Fruit fly (Drosophila melanogaster) whole organism, embryonic: ENCODE results near the gene wcy.

Experiments used
- Adf1 ChIP-seq: fragments of 200-800 bp; sonication (Bioruptor generic); IDR thresholded peaks from 2 replicates; pipeline ENCODE4 v1.3.6; 2022; ENCODE audit warnings: missing biosample characterization, missing genetic modification characterization
- Atf-2 ChIP-seq: fragments of 200-800 bp; sonication (Bioruptor generic); optimal IDR thresholded peaks from 2 replicates; lab custom pipeline; 2016; ENCODE audit warnings: missing biosample characterization, missing genetic modification characterization
- Awh ChIP-seq: fragments of 200-800 bp; sonication (Bioruptor generic); IDR thresholded peaks from 2 replicates; pipeline ENCODE4, ENCODE4 v1.3.6; 2022; ENCODE audit warnings: missing biosample characterization, missing genetic modification characterization
- Blimp-1 ChIP-seq: fragments of 200-800 bp; sonication (Bioruptor generic); optimal IDR thresholded peaks from 3 replicates; lab custom pipeline; 2018; ENCODE audit warnings: missing biosample characterization, missing genetic modification characterization, mild to moderate bottlenecking, moderate library complexity, missing genetic modification reagents
- CG10543 ChIP-seq: fragments of 200-800 bp; sonication (Bioruptor generic); optimal IDR thresholded peaks from 3 replicates; lab custom pipeline; 2017; ENCODE audit warnings: missing biosample characterization, mild to moderate bottlenecking, missing genetic modification characterization, moderate library complexity
- CG10979 ChIP-seq: fragments of 200-800 bp; sonication (Bioruptor generic); optimal IDR thresholded peaks from 2 replicates; lab custom pipeline; 2018; ENCODE audit warnings: missing biosample characterization, mild to moderate bottlenecking, missing genetic modification characterization, moderate library complexity
- CG11504 ChIP-seq: fragments of 200-800 bp; sonication (Bioruptor generic); optimal IDR thresholded peaks from 3 replicates; lab custom pipeline; 2019; ENCODE audit warnings: missing biosample characterization, mild to moderate bottlenecking, missing genetic modification characterization, moderate library complexity
- CG11695 ChIP-seq: fragments of 200-800 bp; sonication (Bioruptor generic); IDR thresholded peaks from 3 replicates; pipeline ENCODE4 v1.3.6; 2022; ENCODE audit warnings: missing biosample characterization, missing genetic modification characterization
- CG12391 ChIP-seq: fragments of 200-800 bp; sonication (Bioruptor generic); optimal IDR thresholded peaks from 3 replicates; lab custom pipeline; 2018; ENCODE audit warnings: missing biosample characterization, mild to moderate bottlenecking, missing genetic modification characterization, moderate library complexity
- CG13624 ChIP-seq: fragments of 200-800 bp; sonication (Bioruptor generic); optimal IDR thresholded peaks from 2 replicates; lab custom pipeline; 2016; ENCODE audit warnings: missing biosample characterization, missing genetic modification characterization
- CG1647 ChIP-seq: fragments of 200-800 bp; sonication (Bioruptor generic); optimal IDR thresholded peaks from 3 replicates; lab custom pipeline; 2016; ENCODE audit warnings: missing biosample characterization, missing genetic modification characterization
- CG1792 ChIP-seq: fragments of 200-800 bp; sonication (Bioruptor generic); optimal IDR thresholded peaks from 2 replicates; lab custom pipeline; 2016; ENCODE audit warnings: missing biosample characterization, missing genetic modification characterization
- CG18619 ChIP-seq: fragments of 200-800 bp; sonication (Bioruptor generic); optimal IDR thresholded peaks from 3 replicates; lab custom pipeline; 2017; ENCODE audit warnings: missing biosample characterization, mild to moderate bottlenecking, missing genetic modification characterization
- CG2889 ChIP-seq: fragments of 200-800 bp; sonication (Bioruptor generic); IDR thresholded peaks from 3 replicates; pipeline ENCODE4 v1.3.6; 2022; ENCODE audit warnings: missing biosample characterization, missing genetic modification characterization
- CG31365 ChIP-seq: fragments of 200-800 bp; sonication (Bioruptor generic); optimal IDR thresholded peaks from 2 replicates; lab custom pipeline; 2018; ENCODE audit warnings: missing biosample characterization, mild to moderate bottlenecking, missing genetic modification characterization
- CG4424 ChIP-seq: fragments of 200-800 bp; sonication (Bioruptor generic); optimal IDR thresholded peaks from 3 replicates; lab custom pipeline; 2016; ENCODE audit warnings: missing biosample characterization, missing genetic modification characterization
- CG7786 ChIP-seq: fragments of 200-800 bp; sonication (Bioruptor generic); optimal IDR thresholded peaks from 2 replicates; lab custom pipeline; 2016; ENCODE audit warnings: missing biosample characterization, missing genetic modification characterization
- CG7928 ChIP-seq: fragments of 200-800 bp; sonication (Bioruptor generic); optimal IDR thresholded peaks from 2 replicates; lab custom pipeline; 2017; ENCODE audit warnings: missing biosample characterization, mild to moderate bottlenecking, missing genetic modification characterization
- CG7963 ChIP-seq: fragments of 200-800 bp; sonication (Bioruptor generic); IDR thresholded peaks from 3 replicates; pipeline ENCODE4 v1.3.6; 2022; ENCODE audit warnings: missing biosample characterization, missing genetic modification characterization; ENCODE audit not compliant: partially characterized antibody
- CG8388 ChIP-seq: fragments of 200-800 bp; sonication (Bioruptor generic); optimal IDR thresholded peaks from 2 replicates; lab custom pipeline; 2019; ENCODE audit warnings: missing biosample characterization, mild to moderate bottlenecking, missing genetic modification characterization, moderate library complexity
- CG8944 ChIP-seq: fragments of 200-800 bp; sonication (Bioruptor generic); optimal IDR thresholded peaks from 3 replicates; lab custom pipeline; 2016; ENCODE audit warnings: missing biosample characterization, missing genetic modification characterization
- Deaf1 ChIP-seq: fragments of 200-800 bp; optimal IDR thresholded peaks from 3 replicates; lab custom pipeline; 2019; ENCODE audit warnings: missing biosample characterization, mild to moderate bottlenecking, missing genetic modification characterization, moderate library complexity
- Dref ChIP-seq: fragments of 200-800 bp; sonication (Bioruptor generic); IDR thresholded peaks from 2 replicates; pipeline ENCODE4 v1.3.6; 2022; ENCODE audit warnings: missing biosample characterization, missing genetic modification characterization
- E2f2 ChIP-seq: fragments of 200-800 bp; sonication (Bioruptor generic); IDR thresholded peaks from 2 replicates; pipeline ENCODE4 v1.3.6; 2022; ENCODE audit warnings: missing biosample characterization, missing genetic modification characterization
- Elba2 ChIP-seq: fragments of 200-800 bp; sonication (Bioruptor generic); optimal IDR thresholded peaks from 3 replicates; lab custom pipeline; 2016; ENCODE audit warnings: missing biosample characterization, missing genetic modification characterization
- Ets65A ChIP-seq: fragments of 200-800 bp; sonication (Bioruptor generic); peaks from one replicate; lab custom pipeline; 2016; ENCODE audit warnings: missing biosample characterization, missing genetic modification characterization
- HLH54F ChIP-seq: fragments of 200-800 bp; sonication (Bioruptor generic); optimal IDR thresholded peaks from 3 replicates; lab custom pipeline; 2016; ENCODE audit warnings: missing biosample characterization, missing genetic modification characterization
- Hmr ChIP-seq: fragments of 200-800 bp; sonication (Bioruptor generic); optimal IDR thresholded peaks from 3 replicates; lab custom pipeline; 2017; ENCODE audit warnings: mild to moderate bottlenecking, missing biosample characterization, missing genetic modification reagents, missing genetic modification characterization
- Hr39 ChIP-seq: fragments of >200 bp; optimal IDR thresholded peaks from 2 replicates; lab custom pipeline; 2017
- Nf-YC ChIP-seq: fragments of 200-800 bp; optimal IDR thresholded peaks from 3 replicates; lab custom pipeline; 2019; ENCODE audit warnings: missing biosample characterization, mild to moderate bottlenecking, missing genetic modification characterization, moderate library complexity
- Ravus ChIP-seq: fragments of 200-800 bp; sonication (Bioruptor generic); IDR thresholded peaks from 2 replicates; pipeline ENCODE4 v1.3.6; 2022; ENCODE audit warnings: missing biosample characterization, missing genetic modification characterization
- Sry-β ChIP-seq: fragments of 200-800 bp; sonication (Bioruptor generic); optimal IDR thresholded peaks from 2 replicates; lab custom pipeline; 2018; ENCODE audit warnings: missing biosample characterization, mild to moderate bottlenecking, missing genetic modification characterization, moderate library complexity
- YL-1 ChIP-seq: fragments of 200-800 bp; sonication (Bioruptor generic); optimal IDR thresholded peaks from 3 replicates; lab custom pipeline; 2017; ENCODE audit warnings: missing biosample characterization, mild to moderate bottlenecking, missing genetic modification characterization
- ac ChIP-seq: fragments of 200-800 bp; sonication (Bioruptor generic); optimal IDR thresholded peaks from 3 replicates; lab custom pipeline; 2017; ENCODE audit warnings: missing biosample characterization, mild to moderate bottlenecking, missing genetic modification characterization
- ash1 ChIP-seq: fragments of 200-800 bp; sonication (Bioruptor generic); optimal IDR thresholded peaks from 2 replicates; lab custom pipeline; 2018; ENCODE audit warnings: missing biosample characterization, mild to moderate bottlenecking, missing genetic modification characterization
- bbx ChIP-seq: fragments of 200-800 bp; sonication (Bioruptor generic); IDR thresholded peaks from 2 replicates; pipeline ENCODE4 v1.3.6; 2022; ENCODE audit warnings: missing biosample characterization, missing genetic modification characterization; ENCODE audit not compliant: partially characterized antibody
- crp ChIP-seq, 2 experiments: fragments of 200-800 bp; sonication (Bioruptor generic); optimal IDR thresholded peaks; 2 replicates in 1 of 2; 3 replicates in 1 of 2; lab custom pipeline; 2017; ENCODE audit warnings: missing biosample characterization in 2 of 2, missing genetic modification characterization in 2 of 2, mild to moderate bottlenecking in 1 of 2, moderate library complexity in 1 of 2
- da ChIP-seq: fragments of 200-800 bp; sonication (Bioruptor generic); optimal IDR thresholded peaks from 2 replicates; lab custom pipeline; 2016; ENCODE audit warnings: missing biosample characterization, missing genetic modification characterization
- eve ChIP-seq, 2 experiments: fragments of >200 bp; optimal IDR thresholded peaks; 2 replicates each; lab custom pipeline; 2017; ENCODE audit warnings: missing biosample characterization in 2 of 2, missing genetic modification characterization in 2 of 2
- gsb ChIP-seq: fragments of 200-800 bp; sonication (Bioruptor generic); IDR thresholded peaks from 2 replicates; pipeline ENCODE4 v1.3.6; 2022; ENCODE audit warnings: missing biosample characterization, missing genetic modification characterization
- her ChIP-seq: fragments of 200-800 bp; sonication (Bioruptor generic); optimal IDR thresholded peaks from 2 replicates; lab custom pipeline; 2016; ENCODE audit warnings: missing biosample characterization, missing genetic modification characterization
- hkb ChIP-seq, 2 experiments: fragments of 200-800 bp in 1 of 2; fragments of >200 bp in 1 of 2; sonication (Bioruptor generic) in 1 of 2; IDR thresholded peaks in 1 of 2; optimal IDR thresholded peaks in 1 of 2; 2 replicates each; pipeline versions ENCODE4 v1.3.6 to Lab custom; 2017 to 2022; ENCODE audit warnings: missing biosample characterization in 1 of 2, missing genetic modification characterization in 1 of 2
- insv ChIP-seq, 2 experiments: fragments of 200-800 bp; sonication (Bioruptor generic); optimal IDR thresholded peaks; 3 replicates each; lab custom pipeline; 2016 to 2018; ENCODE audit warnings: missing biosample characterization in 2 of 2, missing genetic modification characterization in 2 of 2
- klu ChIP-seq: fragments of 200-800 bp; sonication (Bioruptor generic); IDR thresholded peaks from 2 replicates; pipeline ENCODE4 v1.3.6; 2022; ENCODE audit warnings: missing biosample characterization, missing genetic modification characterization
- nmo ChIP-seq: fragments of 200-800 bp; sonication (Bioruptor generic); optimal IDR thresholded peaks from 2 replicates; lab custom pipeline; 2018; ENCODE audit warnings: missing biosample characterization, mild to moderate bottlenecking, missing genetic modification characterization, moderate library complexity
- pros ChIP-seq: fragments of 200-800 bp; sonication (Bioruptor generic); optimal IDR thresholded peaks from 3 replicates; lab custom pipeline; 2019; ENCODE audit warnings: missing biosample characterization, mild to moderate bottlenecking, missing genetic modification characterization, moderate library complexity
- slp2 ChIP-seq: fragments of 200-800 bp; sonication (Bioruptor generic); optimal IDR thresholded peaks from 2 replicates; lab custom pipeline; 2016; ENCODE audit warnings: missing biosample characterization, missing genetic modification characterization
- sr ChIP-seq: fragments of 200-800 bp; sonication (Bioruptor generic); IDR thresholded peaks from 3 replicates; pipeline ENCODE4 v1.3.6; 2022; ENCODE audit warnings: missing biosample characterization, missing genetic modification characterization
- sug ChIP-seq: fragments of 200-800 bp; optimal IDR thresholded peaks from 2 replicates; lab custom pipeline; 2019; ENCODE audit warnings: missing biosample characterization, mild to moderate bottlenecking, missing genetic modification characterization, moderate library complexity
- wdn ChIP-seq: fragments of 200-800 bp; sonication (Bioruptor generic); IDR thresholded peaks from 2 replicates; pipeline ENCODE4 v1.3.6; 2022; ENCODE audit warnings: missing biosample characterization, missing genetic modification characterization

Gene wcy

DNA sequence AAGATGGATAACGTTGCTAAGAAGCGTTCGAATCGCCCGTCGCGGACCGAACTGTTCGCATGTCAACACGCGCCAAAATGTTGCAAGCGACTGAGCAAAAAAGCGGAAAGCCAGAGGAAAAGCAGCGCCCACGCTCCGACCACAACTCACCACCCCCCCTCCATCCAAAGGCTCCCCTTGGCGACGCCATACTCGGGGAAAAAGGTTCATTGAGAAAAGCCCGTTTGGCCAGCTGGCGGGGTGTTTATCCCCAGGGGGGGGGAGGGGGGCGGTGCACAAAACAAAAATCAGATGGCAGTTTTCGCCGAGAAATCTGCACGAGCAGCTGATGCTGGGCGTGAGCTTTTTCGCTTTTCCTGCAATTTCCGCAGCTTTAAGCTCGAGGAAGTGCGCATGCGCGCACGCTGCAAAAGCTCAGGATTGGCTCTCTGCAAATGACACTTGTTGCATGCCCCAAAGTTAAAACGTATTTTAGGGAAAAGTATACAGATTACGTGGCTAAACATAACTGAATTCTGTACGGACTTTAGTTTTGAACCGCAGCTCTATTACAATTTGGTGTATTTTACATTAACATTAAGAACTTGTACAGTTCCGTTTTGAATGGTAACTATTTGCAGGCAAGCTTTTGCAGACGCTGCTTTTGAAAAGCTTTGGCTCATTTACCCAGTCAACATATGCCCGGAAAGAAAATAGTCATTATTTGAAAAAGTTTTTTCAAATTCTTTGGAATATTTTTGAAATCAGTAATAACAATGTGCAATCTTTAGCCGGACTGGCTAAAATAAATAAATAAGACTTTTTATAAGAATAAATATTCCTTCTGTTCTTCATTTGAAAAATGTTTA is 29.7 kb downstream of the wcy start:
- TF ChIP-seq CG11695 (GFP tag; lab: Robert Waterston, UW): no peak
- TF ChIP-seq slp2 (GFP tag; lab: Kevin White, UChicago): no peak
- TF ChIP-seq Atf-2 (GFP tag; lab: Kevin White, UChicago): no peak
- TF ChIP-seq ash1 (GFP tag; lab: Kevin White, UChicago): no peak
- peak; percentile 35; the same call in 1 of the 2 replicates for TF ChIP-seq Adf1
- TF ChIP-seq CG18619 (GFP tag; lab: Kevin White, UChicago): no peak
- no peak for TF ChIP-seq ac (GFP tag; lab: Kevin White, UChicago)
- TF ChIP-seq sug (tag; lab: Kevin White, UChicago): no peak
- TF ChIP-seq Hr39 (lab: Kevin White, UChicago): peak; percentile 70
- no peak for TF ChIP-seq klu (GFP tag; lab: Robert Waterston, UW)
- no peak for TF ChIP-seq da (GFP tag; lab: Kevin White, UChicago)
- TF ChIP-seq CG2889: no peak
- no peak for TF ChIP-seq CG8944 (GFP tag; lab: Kevin White, UChicago)
- peak; percentile 51 for TF ChIP-seq Deaf1 (tag; lab: Kevin White, UChicago)
- no peak for TF ChIP-seq hkb (optimal IDR thresholded peaks at IDR 0.05; lab: Kevin White, UChicago)
- TF ChIP-seq hkb (GFP tag; IDR thresholded peaks at IDR 0.05; lab: Robert Waterston, UW): no peak
- TF ChIP-seq CG1792 (GFP tag; lab: Kevin White, UChicago): no peak
- TF ChIP-seq her (GFP tag; lab: Kevin White, UChicago): no peak
- TF ChIP-seq CG7786 (GFP tag; lab: Kevin White, UChicago): no peak
- TF ChIP-seq insv (GFP tag; optimal IDR thresholded peaks at IDR 0.05; lab: Kevin White, UChicago): no peak
- TF ChIP-seq CG7928 (GFP tag; lab: Kevin White, UChicago): no peak
- no peak for TF ChIP-seq E2f2 (GFP tag; lab: Robert Waterston, UW)
- no peak for TF ChIP-seq Sry-β (GFP tag; lab: Kevin White, UChicago)
- no peak for TF ChIP-seq pros (GFP tag; lab: Kevin White, UChicago)
- TF ChIP-seq CG10543 (GFP tag; lab: Kevin White, UChicago): no peak
- TF ChIP-seq CG1647 (GFP tag; lab: Kevin White, UChicago): no peak
- no peak for TF ChIP-seq nmo
- no peak for TF ChIP-seq Hmr
- no peak for TF ChIP-seq Elba2 (GFP tag; lab: Kevin White, UChicago)
- no peak for TF ChIP-seq gsb
- TF ChIP-seq Dref (GFP tag; lab: Robert Waterston, UW): 0 out of 2 replicates have a peak, but pooled peaks have one; percentile 15
- TF ChIP-seq CG4424: no peak
- TF ChIP-seq Nf-YC (tag; lab: Kevin White, UChicago): no peak
- TF ChIP-seq eve (GFP tag; optimal IDR thresholded peaks at IDR 0.05; lab: Kevin White, UChicago): no peak
- no peak for TF ChIP-seq CG8388 (GFP tag; lab: Kevin White, UChicago)
- TF ChIP-seq sr (GFP tag; lab: Robert Waterston, UW): peak; percentile 59; the same call in 2 of the 3 replicates
- no peak for TF ChIP-seq Ravus (GFP tag; lab: Robert Waterston, UW)
- TF ChIP-seq CG13624: no peak
- no peak for TF ChIP-seq HLH54F (GFP tag; lab: Kevin White, UChicago)
- TF ChIP-seq crp (GFP tag; optimal IDR thresholded peaks at IDR 0.05; lab: Kevin White, UChicago): peak in 1 of 2 experiments; percentile 58
- TF ChIP-seq CG7963 (GFP tag; lab: Robert Waterston, UW): no peak
- no peak for TF ChIP-seq Awh (GFP tag; lab: Robert Waterston, UW)
- TF ChIP-seq CG11504 (tag; lab: Kevin White, UChicago): peak; percentile 93
- no peak for TF ChIP-seq YL-1
- no peak for TF ChIP-seq CG12391 (tag; lab: Kevin White, UChicago)
- peak; percentile 53 for TF ChIP-seq Ets65A (GFP tag; lab: Kevin White, UChicago)
- TF ChIP-seq wdn (GFP tag; lab: Robert Waterston, UW): no peak
- no peak for TF ChIP-seq CG31365 (tag; lab: Kevin White, UChicago)
- no peak for TF ChIP-seq Blimp-1
- no peak for TF ChIP-seq bbx (GFP tag; lab: Robert Waterston, UW)
- TF ChIP-seq CG10979 (tag; lab: Kevin White, UChicago): no peak
